Fruit fly (Drosophila melanogaster): Measurements from ENCODE around the gene Meltrin.

Meltrin gene

DNA sequence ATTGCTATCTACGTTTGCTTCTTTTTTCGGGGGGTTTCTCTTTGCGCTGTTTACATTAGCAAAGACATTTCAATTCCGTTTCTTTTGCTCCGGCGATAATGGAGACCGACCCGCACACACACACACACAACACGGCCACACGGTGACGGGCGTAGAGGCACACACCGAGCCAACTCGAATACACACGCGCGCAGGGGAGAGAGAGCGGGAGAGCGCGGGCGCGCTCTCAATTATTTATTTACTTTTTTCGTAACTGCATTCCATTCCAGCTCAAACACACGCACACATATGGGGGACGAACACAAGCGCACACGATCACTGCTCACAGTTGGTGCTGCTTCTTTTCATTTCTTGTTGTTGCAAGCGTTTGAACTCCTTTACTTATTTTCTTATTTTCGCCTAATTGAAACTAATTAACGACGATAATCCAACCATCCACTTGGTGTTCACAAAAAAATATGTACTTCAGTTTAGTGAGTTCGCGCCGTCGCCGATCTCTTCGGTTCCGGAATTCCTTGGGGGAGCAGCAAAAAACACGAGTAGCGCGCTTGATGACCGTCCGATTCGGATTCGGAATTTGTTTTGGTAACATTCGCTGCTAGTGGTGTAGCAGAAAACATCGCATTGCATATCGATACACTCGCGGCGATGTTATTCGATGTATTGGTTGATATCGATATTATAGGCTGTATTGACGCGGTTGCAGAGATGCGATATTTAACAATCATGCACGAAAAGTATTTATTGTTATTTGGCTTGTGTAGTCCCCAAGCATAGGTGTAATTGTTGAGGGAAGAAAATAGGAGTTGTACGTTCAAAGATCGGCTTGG, 26.8 kb upstream of the Meltrin start, which contains the start of gene kibra (continued):
- peak; percentile 33 for TF ChIP-seq PHDP (tag; optimal IDR thresholded peaks at IDR 0.05)
- no peak for TF ChIP-seq Rfx (GFP tag; IDR thresholded peaks at IDR 0.05)
- peak; percentile 57 for TF ChIP-seq CG13775 (GFP tag; optimal IDR thresholded peaks at IDR 0.05)
- TF ChIP-seq chinmo (GFP tag; IDR thresholded peaks at IDR 0.05; ENCODE audit: partially characterized antibody): no peak
- TF ChIP-seq tll (GFP tag; optimal IDR thresholded peaks at IDR 0.05): peak in 1 of 2 experiments; percentile 10
- peak; percentile 79 for TF ChIP-seq CG12659 (GFP tag; optimal IDR thresholded peaks at IDR 0.05)
- peak; percentile 11 for TF ChIP-seq CG13123 (GFP tag; optimal IDR thresholded peaks at IDR 0.05)
- peak; percentile 70; the same call in 1 of the 3 replicates for TF ChIP-seq CG11093 (GFP tag; IDR thresholded peaks at IDR 0.05)
- TF ChIP-seq dan (GFP tag; IDR thresholded peaks at IDR 0.05): no peak
- no peak for TF ChIP-seq Taf1 (GFP tag; IDR thresholded peaks at IDR 0.05)
- TF ChIP-seq tin (GFP tag; optimal IDR thresholded peaks at IDR 0.05): peak; percentile 83
- TF ChIP-seq CG12236 (GFP tag; optimal IDR thresholded peaks at IDR 0.05): peak; percentile 49
- TF ChIP-seq jumu (GFP tag; optimal IDR thresholded peaks at IDR 0.05): peak; percentile 87
- peak in 1 of 2 experiments; percentile 92 for TF ChIP-seq eve (GFP tag; optimal IDR thresholded peaks at IDR 0.05)
- peak; percentile 57 for TF ChIP-seq Bdp1 (GFP tag; optimal IDR thresholded peaks at IDR 0.05)
- peak; percentile 97 for TF ChIP-seq Ets65A (GFP tag)
- TF ChIP-seq stwl (tag; optimal IDR thresholded peaks at IDR 0.05): peak; percentile 76
- peak; percentile 76 for TF ChIP-seq oc (tag; optimal IDR thresholded peaks at IDR 0.05)
- no peak for TF ChIP-seq ara (GFP tag; IDR thresholded peaks at IDR 0.05)
- TF ChIP-seq ash1 (GFP tag; optimal IDR thresholded peaks at IDR 0.05): peak; percentile 19
- peak in 1 of 2 experiments; percentile 60 for TF ChIP-seq Dfd (GFP tag; optimal IDR thresholded peaks at IDR 0.05)
- TF ChIP-seq maf-S (GFP tag; optimal IDR thresholded peaks at IDR 0.05): peak; percentile 57
- peak; percentile 35 for TF ChIP-seq CG8388 (GFP tag; optimal IDR thresholded peaks at IDR 0.05)
- peak; percentile 81 for TF ChIP-seq lilli (GFP tag; optimal IDR thresholded peaks at IDR 0.05)
- peak; percentile 56 for TF ChIP-seq CG1233 (GFP tag; optimal IDR thresholded peaks at IDR 0.05)
- TF ChIP-seq CG4854 (GFP tag; optimal IDR thresholded peaks at IDR 0.05): peak; percentile 73
- peak; percentile 33 to 59 for TF ChIP-seq Hr51 (GFP tag; optimal IDR thresholded peaks at IDR 0.05)
- TF ChIP-seq CG2889 (GFP tag; IDR thresholded peaks at IDR 0.05): no peak
- peak; percentile 84 for TF ChIP-seq pros (GFP tag; optimal IDR thresholded peaks at IDR 0.05)
- TF ChIP-seq Usf (GFP tag; optimal IDR thresholded peaks at IDR 0.05): no peak
- peak; percentile 100 for TF ChIP-seq BEAF-32 (GFP tag; optimal IDR thresholded peaks at IDR 0.05)
- no peak for TF ChIP-seq vvl (GFP tag; IDR thresholded peaks at IDR 0.05)
- TF ChIP-seq ken (GFP tag; IDR thresholded peaks at IDR 0.05): no peak
- TF ChIP-seq btn (GFP tag; optimal IDR thresholded peaks at IDR 0.05): peak; percentile 23
- TF ChIP-seq CG30431 (GFP tag; optimal IDR thresholded peaks at IDR 0.05): no peak
- no peak for TF ChIP-seq Aef1 (GFP tag; IDR thresholded peaks at IDR 0.05)
- TF ChIP-seq CG10959 (GFP tag; IDR thresholded peaks at IDR 0.05): no peak
- peak; percentile 100 for TF ChIP-seq CG15514 (GFP tag; optimal IDR thresholded peaks at IDR 0.05)
- TF ChIP-seq cato (GFP tag; optimal IDR thresholded peaks at IDR 0.05; ENCODE audit: borderline replicate concordance): peak; percentile 36
- TF ChIP-seq CG12155 (GFP tag; optimal IDR thresholded peaks at IDR 0.05): peak; percentile 45
- peak; percentile 72 for TF ChIP-seq CG9727 (GFP tag; optimal IDR thresholded peaks at IDR 0.05)
- TF ChIP-seq NfI (GFP tag; optimal IDR thresholded peaks at IDR 0.05): peak; percentile 53
- TF ChIP-seq CG10147 (GFP tag; optimal IDR thresholded peaks at IDR 0.05): peak; percentile 69
- no peak for TF ChIP-seq Opbp (GFP tag; IDR thresholded peaks at IDR 0.05; ENCODE audit: partially characterized antibody)
- TF ChIP-seq CG18476 (GFP tag; optimal IDR thresholded peaks at IDR 0.05): peak; percentile 52
- TF ChIP-seq Eip74EF (GFP tag; optimal IDR thresholded peaks at IDR 0.05): peak; percentile 60 to 71
- TF ChIP-seq CG7357 (GFP tag; IDR thresholded peaks at IDR 0.05): peak; percentile 98
- peak; percentile 43 for TF ChIP-seq CG18619 (GFP tag; optimal IDR thresholded peaks at IDR 0.05)

Data from whole organism, embryonic.